Fruit fly (Drosophila melanogaster): ENCODE results near the gene CG15347.

- no peak for TF ChIP-seq psq (optimal IDR thresholded peaks at IDR 0.05)
- no peak for TF ChIP-seq ttk (optimal IDR thresholded peaks at IDR 0.05)
- TF ChIP-seq Sin3A (optimal IDR thresholded peaks at IDR 0.05) = no peak
Measured at dm6 chrX:8459452-8460040, 1.2 kb downstream of the CG15347 start.
